Worm (Caenorhabditis elegans) whole organism, late embryonic: ENCODE results near the gene C27B7.6.

Experiments used
- dmd-4 ChIP-seq: sonication (generic microtip); optimal IDR thresholded peaks from 2 replicates; lab custom pipeline; 2016; ENCODE audit warnings: borderline replicate concordance, missing genetic modification characterization, missing compliant biosample characterization
- elt-2 ChIP-seq: sonication (generic microtip); optimal IDR thresholded peaks from 2 replicates; lab custom pipeline; 2016; ENCODE audit warnings: missing genetic modification reagents, missing genetic modification characterization, missing compliant biosample characterization
- fkh-10 ChIP-seq: fragments of 150-350 bp; optimal IDR thresholded peaks from 2 replicates; lab custom pipeline; 2014; ENCODE audit warnings: missing biosample characterization, missing genetic modification reagents, missing genetic modification characterization
- pha-4 ChIP-seq: fragments of 150-350 bp; optimal IDR thresholded peaks from 2 replicates; lab custom pipeline; 2018; ENCODE audit warnings: missing biosample characterization, missing genetic modification reagents, missing genetic modification characterization
- unc-55 ChIP-seq: sonication (generic microtip); optimal IDR thresholded peaks from 2 replicates; lab custom pipeline; 2017; ENCODE audit warnings: missing biosample characterization, missing genetic modification reagents, missing genetic modification characterization
- unc-86 ChIP-seq: sonication (generic microtip); optimal IDR thresholded peaks from 2 replicates; lab custom pipeline; 2016; ENCODE audit warnings: missing genetic modification characterization, missing compliant biosample characterization

ce11 chrIV:8872958-8873357 lies 33.2 kb downstream of the C27B7.6 start, which contains the start of gene C09G9.3:
- TF ChIP-seq dmd-4 (tag; lab: Kevin White, UChicago) = no peak
- TF ChIP-seq elt-2 (tag; lab: Kevin White, UChicago) = no peak
- no peak for TF ChIP-seq pha-4 (tag; lab: Kevin White, UChicago)
- no peak for TF ChIP-seq unc-86 (tag; lab: Kevin White, UChicago)
- no peak for TF ChIP-seq unc-55 (GFP tag; lab: Kevin White, UChicago)
- no peak for TF ChIP-seq fkh-10 (GFP tag; lab: Kevin White, UChicago)
